Fruit fly (Drosophila melanogaster) whole organism, embryonic: ENCODE data around the gene Cnot4.

Experiments used
- BEAF-32 ChIP-seq: fragments of 200-800 bp; sonication (Bioruptor generic); optimal IDR thresholded peaks from 3 replicates; lab custom pipeline; 2017; ENCODE audit warnings: missing biosample characterization, missing genetic modification characterization, mild to moderate bottlenecking, moderate library complexity, missing genetic modification reagents
- Bteb2 ChIP-seq: fragments of 200-800 bp; sonication (Bioruptor generic); optimal IDR thresholded peaks from 2 replicates; lab custom pipeline; 2016; ENCODE audit warnings: missing biosample characterization, missing genetic modification characterization
- CG10267 ChIP-seq: fragments of 200-800 bp; sonication (Bioruptor generic); optimal IDR thresholded peaks from 2 replicates; lab custom pipeline; 2018; ENCODE audit warnings: missing biosample characterization, mild to moderate bottlenecking, missing genetic modification characterization, moderate library complexity
- CG10565 ChIP-seq: fragments of 200-800 bp; sonication (Bioruptor generic); optimal IDR thresholded peaks from 3 replicates; lab custom pipeline; 2016; ENCODE audit warnings: missing biosample characterization, mild to moderate bottlenecking, missing genetic modification characterization
- CG13775 ChIP-seq: fragments of 200-800 bp; sonication (Bioruptor generic); optimal IDR thresholded peaks from 3 replicates; lab custom pipeline; 2017; ENCODE audit warnings: missing biosample characterization, mild to moderate bottlenecking, missing genetic modification characterization
- CG14014 ChIP-seq: fragments of 200-800 bp; sonication (Bioruptor generic); IDR thresholded peaks from 2 replicates; pipeline ENCODE4 v1.3.6; 2022; ENCODE audit warnings: missing biosample characterization, missing genetic modification characterization
- CG14050 ChIP-seq: fragments of 200-800 bp; sonication (Bioruptor generic); IDR thresholded peaks from 3 replicates; pipeline ENCODE4 v1.3.6; 2022; ENCODE audit warnings: missing biosample characterization, missing genetic modification characterization
- CG14860 ChIP-seq: fragments of 200-800 bp; sonication (Bioruptor generic); IDR thresholded peaks from 3 replicates; pipeline ENCODE4 v1.3.6; 2022; ENCODE audit warnings: missing biosample characterization, missing genetic modification characterization; ENCODE audit not compliant: partially characterized antibody
- CG15514 ChIP-seq: fragments of 200-800 bp; sonication (Bioruptor generic); optimal IDR thresholded peaks from 3 replicates; lab custom pipeline; 2017; ENCODE audit warnings: missing biosample characterization, missing genetic modification characterization, mild to moderate bottlenecking, moderate library complexity, missing genetic modification reagents
- CG16863 ChIP-seq: fragments of 200-800 bp; sonication (Bioruptor generic); optimal IDR thresholded peaks from 3 replicates; lab custom pipeline; 2016; ENCODE audit warnings: missing biosample characterization, missing genetic modification characterization
- CG17361 ChIP-seq: fragments of 200-800 bp; sonication (Bioruptor generic); IDR thresholded peaks from 3 replicates; pipeline ENCODE4 v1.3.6; 2022; ENCODE audit warnings: missing biosample characterization, missing genetic modification characterization
- CG17568 ChIP-seq: fragments of 200-800 bp; sonication (Bioruptor generic); optimal IDR thresholded peaks from 2 replicates; lab custom pipeline; 2018; ENCODE audit warnings: missing biosample characterization, mild to moderate bottlenecking, missing genetic modification characterization, moderate library complexity
- CG18476 ChIP-seq: fragments of 200-800 bp; sonication (Bioruptor generic); optimal IDR thresholded peaks from 2 replicates; lab custom pipeline; 2016; ENCODE audit warnings: missing biosample characterization, mild to moderate bottlenecking, missing genetic modification characterization
- CG2120 ChIP-seq: fragments of 200-800 bp; sonication (Bioruptor generic); optimal IDR thresholded peaks from 3 replicates; lab custom pipeline; 2016; ENCODE audit warnings: missing biosample characterization, missing genetic modification characterization
- CG2202 ChIP-seq: fragments of 200-800 bp; sonication (Bioruptor generic); optimal IDR thresholded peaks from 2 replicates; lab custom pipeline; 2018; ENCODE audit warnings: missing biosample characterization, mild to moderate bottlenecking, missing genetic modification characterization
- CG30431 ChIP-seq: fragments of 200-800 bp; sonication (Bioruptor generic); optimal IDR thresholded peaks from 2 replicates; lab custom pipeline; 2017; ENCODE audit warnings: missing biosample characterization, missing genetic modification characterization
- CG33213 ChIP-seq: fragments of 200-800 bp; sonication (Bioruptor generic); optimal IDR thresholded peaks from 3 replicates; lab custom pipeline; 2016; ENCODE audit warnings: missing biosample characterization, missing genetic modification characterization
- CG6765 ChIP-seq: fragments of 200-800 bp; sonication (Bioruptor generic); optimal IDR thresholded peaks from 3 replicates; lab custom pipeline; 2017; ENCODE audit warnings: missing biosample characterization, mild to moderate bottlenecking, missing genetic modification characterization
- CG7271 ChIP-seq: fragments of 200-800 bp; sonication (Bioruptor generic); optimal IDR thresholded peaks from 2 replicates; lab custom pipeline; 2018; ENCODE audit warnings: missing biosample characterization, mild to moderate bottlenecking, missing genetic modification characterization, moderate library complexity
- CG7357 ChIP-seq: fragments of 200-800 bp; sonication (Bioruptor generic); IDR thresholded peaks from 3 replicates; pipeline ENCODE4 v1.3.6; 2022; ENCODE audit warnings: missing biosample characterization, missing genetic modification characterization
- CG7928 ChIP-seq: fragments of 200-800 bp; sonication (Bioruptor generic); optimal IDR thresholded peaks from 2 replicates; lab custom pipeline; 2017; ENCODE audit warnings: missing biosample characterization, mild to moderate bottlenecking, missing genetic modification characterization
- CG8924 ChIP-seq: fragments of 200-800 bp; optimal IDR thresholded peaks from 3 replicates; lab custom pipeline; 2019; ENCODE audit warnings: missing biosample characterization, mild to moderate bottlenecking, missing genetic modification characterization, moderate library complexity
- D19B ChIP-seq: fragments of 200-800 bp; sonication (Bioruptor generic); optimal IDR thresholded peaks from 2 replicates; lab custom pipeline; 2017; ENCODE audit warnings: missing biosample characterization, mild to moderate bottlenecking, missing genetic modification characterization
- Doc2 ChIP-seq: fragments of 200-800 bp; sonication (Bioruptor generic); IDR thresholded peaks from 2 replicates; pipeline ENCODE4 v1.3.6; 2022; ENCODE audit warnings: missing biosample characterization, missing genetic modification characterization
- Dp ChIP-seq: fragments of 200-800 bp; sonication (Bioruptor generic); optimal IDR thresholded peaks from 2 replicates; lab custom pipeline; 2018; ENCODE audit warnings: missing biosample characterization, mild to moderate bottlenecking, missing genetic modification characterization, moderate library complexity
- Elba2 ChIP-seq: fragments of 200-800 bp; sonication (Bioruptor generic); optimal IDR thresholded peaks from 3 replicates; lab custom pipeline; 2016; ENCODE audit warnings: missing biosample characterization, missing genetic modification characterization
- HLH3B ChIP-seq: fragments of 200-800 bp; sonication (Bioruptor generic); IDR thresholded peaks from 2 replicates; pipeline ENCODE4 v1.3.6; 2022; ENCODE audit warnings: missing biosample characterization, missing genetic modification characterization
- Kr ChIP-seq: fragments of 200-800 bp; sonication (Bioruptor generic); optimal IDR thresholded peaks from 2 replicates; lab custom pipeline; 2017; ENCODE audit warnings: missing biosample characterization, mild to moderate bottlenecking, missing genetic modification characterization
- Nf-YC ChIP-seq: fragments of 200-800 bp; optimal IDR thresholded peaks from 3 replicates; lab custom pipeline; 2019; ENCODE audit warnings: missing biosample characterization, mild to moderate bottlenecking, missing genetic modification characterization, moderate library complexity
- Rfx ChIP-seq: fragments of 200-800 bp; sonication (Bioruptor generic); IDR thresholded peaks from 2 replicates; pipeline ENCODE4 v1.3.6; 2022; ENCODE audit warnings: missing biosample characterization, missing genetic modification characterization
- Sox100B ChIP-seq: fragments of 200-800 bp; sonication (Bioruptor generic); optimal IDR thresholded peaks from 3 replicates; lab custom pipeline; 2018; ENCODE audit warnings: missing biosample characterization, mild to moderate bottlenecking, missing genetic modification characterization
- Taf1 ChIP-seq: fragments of 200-800 bp; sonication (Bioruptor generic); IDR thresholded peaks from 2 replicates; pipeline ENCODE4 v1.3.6; 2022; ENCODE audit warnings: missing biosample characterization, missing genetic modification characterization
- Trl ChIP-seq, 3 experiments: fragments of >200 bp in 2 of 3; fragments of 200-800 bp in 1 of 3; sonication (Bioruptor generic) in 1 of 3; optimal IDR thresholded peaks; 2 replicates in 1 of 3; 3 replicates in 2 of 3; lab custom pipeline; 2016 to 2017; ENCODE audit warnings: missing biosample characterization in 1 of 3, missing genetic modification characterization in 1 of 3
- Xrp1 ChIP-seq: fragments of 200-800 bp; sonication (Bioruptor generic); IDR thresholded peaks from 2 replicates; pipeline ENCODE4 v1.3.6; 2022; ENCODE audit warnings: missing biosample characterization, missing genetic modification characterization
- ac ChIP-seq: fragments of 200-800 bp; sonication (Bioruptor generic); optimal IDR thresholded peaks from 3 replicates; lab custom pipeline; 2017; ENCODE audit warnings: missing biosample characterization, mild to moderate bottlenecking, missing genetic modification characterization
- chinmo ChIP-seq: fragments of 200-800 bp; sonication (Bioruptor generic); IDR thresholded peaks from 4 replicates; pipeline ENCODE4 v1.3.6; 2022; ENCODE audit warnings: missing biosample characterization, missing genetic modification characterization; ENCODE audit not compliant: partially characterized antibody
- da ChIP-seq: fragments of 200-800 bp; sonication (Bioruptor generic); optimal IDR thresholded peaks from 2 replicates; lab custom pipeline; 2016; ENCODE audit warnings: missing biosample characterization, missing genetic modification characterization
- danr ChIP-seq: fragments of 200-800 bp; sonication (Bioruptor generic); IDR thresholded peaks from 2 replicates; pipeline ENCODE4 v1.3.6; 2022; ENCODE audit warnings: missing biosample characterization, missing genetic modification characterization
- ewg ChIP-seq: fragments of 200-800 bp; sonication (Bioruptor generic); optimal IDR thresholded peaks from 3 replicates; lab custom pipeline; 2017; ENCODE audit warnings: mild to moderate bottlenecking, missing biosample characterization, missing genetic modification reagents, missing genetic modification characterization
- fd3F ChIP-seq: fragments of 200-800 bp; sonication (Bioruptor generic); optimal IDR thresholded peaks from 2 replicates; lab custom pipeline; 2018; ENCODE audit warnings: missing biosample characterization, mild to moderate bottlenecking, missing genetic modification characterization, moderate library complexity
- gsb ChIP-seq: fragments of 200-800 bp; sonication (Bioruptor generic); IDR thresholded peaks from 2 replicates; pipeline ENCODE4 v1.3.6; 2022; ENCODE audit warnings: missing biosample characterization, missing genetic modification characterization
- phol ChIP-seq: fragments of 200-800 bp; sonication (Bioruptor generic); optimal IDR thresholded peaks from 3 replicates; lab custom pipeline; 2018; ENCODE audit warnings: missing biosample characterization, mild to moderate bottlenecking, missing genetic modification characterization, moderate library complexity
- pum ChIP-seq: fragments of 200-800 bp; sonication (Bioruptor generic); optimal IDR thresholded peaks from 2 replicates; lab custom pipeline; 2016; ENCODE audit warnings: missing biosample characterization, missing genetic modification characterization
- scrt ChIP-seq: fragments of 200-800 bp; sonication (Bioruptor generic); optimal IDR thresholded peaks from 2 replicates; lab custom pipeline; 2018; ENCODE audit warnings: missing biosample characterization, mild to moderate bottlenecking, missing genetic modification characterization, moderate library complexity
- sim ChIP-seq: fragments of 200-800 bp; sonication (Bioruptor generic); IDR thresholded peaks from 2 replicates; pipeline ENCODE4 v1.3.6; 2022; ENCODE audit warnings: missing biosample characterization, missing genetic modification characterization
- tna ChIP-seq: fragments of 200-800 bp; sonication (Bioruptor generic); IDR thresholded peaks from 2 replicates; pipeline ENCODE4 v1.3.6; 2022; ENCODE audit warnings: missing biosample characterization, missing genetic modification characterization; ENCODE audit not compliant: partially characterized antibody
- ttk ChIP-seq: fragments of 200-800 bp; sonication (Bioruptor generic); IDR thresholded peaks from 2 replicates; pipeline ENCODE4 v2.1.2; 2022; ENCODE audit warnings: missing biosample characterization, missing genetic modification characterization
- zen2 ChIP-seq: fragments of 200-800 bp; sonication (Bioruptor generic); IDR thresholded peaks from 3 replicates; pipeline ENCODE4 v1.3.6; 2022; ENCODE audit warnings: missing biosample characterization, missing genetic modification characterization; ENCODE audit not compliant: partially characterized antibody

Gene Cnot4

dm6 chr2L:10387869-10388726, 8.4 kb upstream of the Cnot4 start, which contains the start of gene da (continued):
- TF ChIP-seq CG33213 (GFP tag; lab: Kevin White, UChicago) (peak; percentile 22), ac (no peak), Rfx (GFP tag; lab: Robert Waterston, UW) (peak; percentile 75), CG15514 (peak; percentile 81), CG17361 (GFP tag; lab: Robert Waterston, UW) (peak; percentile 58; the same call in 1 of the 3 replicates), Bteb2 (GFP tag; lab: Kevin White, UChicago) (peak; percentile 67), danr (GFP tag; lab: Robert Waterston, UW) (no peak), sim (GFP tag; lab: Robert Waterston, UW) (no peak), da (GFP tag; lab: Kevin White, UChicago) (peak; percentile 59), zen2 (GFP tag; lab: Robert Waterston, UW) (no peak), fd3F (peak; percentile 35), CG18476 (peak; percentile 44), scrt (GFP tag; lab: Kevin White, UChicago) (peak; percentile 10), Trl (optimal IDR thresholded peaks at IDR 0.05; lab: Kevin White, UChicago) (no peak), Trl (GFP tag; optimal IDR thresholded peaks at IDR 0.05; lab: Kevin White, UChicago) (peak; percentile 47), CG10267 (peak; percentile 64), CG6765 (GFP tag; lab: Kevin White, UChicago) (peak; percentile 25), Dp (GFP tag; lab: Kevin White, UChicago) (peak; percentile 14), BEAF-32 (GFP tag; lab: Kevin White, UChicago) (peak; percentile 69), Kr (GFP tag; lab: Kevin White, UChicago) (no peak), Taf1 (GFP tag; lab: Robert Waterston, UW) (no peak), D19B (peak; percentile 64), Doc2 (no peak), ewg (GFP tag; lab: Kevin White, UChicago) (no peak), CG30431 (GFP tag; lab: Kevin White, UChicago) (no peak), CG14860 (GFP tag; lab: Robert Waterston, UW) (no peak), phol (tag; lab: Kevin White, UChicago) (peak; percentile 100), CG2202 (tag; lab: Kevin White, UChicago) (no peak), CG17568 (GFP tag; lab: Kevin White, UChicago) (peak; percentile 24), CG2120 (GFP tag; lab: Kevin White, UChicago) (peak; percentile 79), ttk (GFP tag; lab: Robert Waterston, UW) (0 out of 2 replicates have a peak, but pooled peaks have one; percentile 19), tna (peak; percentile 13; the same call in 1 of the 2 replicates), CG7271 (peak; percentile 3), HLH3B (GFP tag; lab: Robert Waterston, UW) (peak; percentile 52), Elba2 (GFP tag; lab: Kevin White, UChicago) (no peak), Xrp1 (GFP tag; lab: Robert Waterston, UW) (peak; percentile 63), CG14014 (GFP tag; lab: Robert Waterston, UW) (peak; percentile 64; the same call in 1 of the 2 replicates), chinmo (GFP tag; lab: Robert Waterston, UW) (0 out of 4 replicates have a peak, but pooled peaks have one; percentile 52), CG14050 (GFP tag; lab: Robert Waterston, UW) (no peak), CG8924 (tag; lab: Kevin White, UChicago) (peak; percentile 71), CG7357 (GFP tag; lab: Robert Waterston, UW) (peak; percentile 97), CG13775 (peak; percentile 49), Nf-YC (tag; lab: Kevin White, UChicago) (peak; percentile 52), gsb (GFP tag; lab: Robert Waterston, UW) (no peak), pum (GFP tag; lab: Kevin White, UChicago) (peak; percentile 56), CG10565 (GFP tag; lab: Kevin White, UChicago) (no peak), CG7928 (no peak), CG16863 (GFP tag; lab: Kevin White, UChicago) (peak; percentile 57), Sox100B (GFP tag; lab: Kevin White, UChicago) (peak; percentile 51)
